Worm (Caenorhabditis elegans): ENCODE data around the gene unc-7.

Gene unc-7

DNA sequence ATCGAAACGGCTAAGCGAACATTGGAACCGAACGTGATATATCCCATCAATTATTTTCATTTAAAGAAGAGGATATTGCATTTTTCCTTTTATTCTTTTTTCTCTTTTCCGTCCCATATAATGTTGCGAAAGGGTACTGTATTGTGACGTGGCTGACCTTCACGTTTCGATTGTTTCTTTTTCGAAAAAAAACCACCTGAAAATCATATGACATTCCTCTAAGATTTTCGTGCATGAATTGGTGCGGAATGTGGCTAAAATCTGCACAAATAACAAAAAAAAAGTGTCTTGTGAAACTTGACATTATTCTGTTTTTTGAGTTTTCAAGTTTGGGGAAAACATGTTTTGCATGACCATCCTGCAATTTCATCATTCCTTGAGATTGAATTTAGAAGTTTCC is 69.3 kb downstream of the unc-7 start:
- TF ChIP-seq blmp-1 (tag; optimal IDR thresholded peaks at IDR 0.05; ENCODE audit: insufficient read depth) (no peak), nhr-25 (tag; optimal IDR thresholded peaks at IDR 0.05) (no peak), nhr-12 (tag; optimal IDR thresholded peaks at IDR 0.05) (no peak), nhr-11 (tag; optimal IDR thresholded peaks at IDR 0.05) (no peak), snpc-4 (tag; optimal IDR thresholded peaks at IDR 0.05) (no peak), nhr-129 (tag; optimal IDR thresholded peaks at IDR 0.05) (no peak), nhr-6 (tag; optimal IDR thresholded peaks at IDR 0.05) (no peak)

DNA sequence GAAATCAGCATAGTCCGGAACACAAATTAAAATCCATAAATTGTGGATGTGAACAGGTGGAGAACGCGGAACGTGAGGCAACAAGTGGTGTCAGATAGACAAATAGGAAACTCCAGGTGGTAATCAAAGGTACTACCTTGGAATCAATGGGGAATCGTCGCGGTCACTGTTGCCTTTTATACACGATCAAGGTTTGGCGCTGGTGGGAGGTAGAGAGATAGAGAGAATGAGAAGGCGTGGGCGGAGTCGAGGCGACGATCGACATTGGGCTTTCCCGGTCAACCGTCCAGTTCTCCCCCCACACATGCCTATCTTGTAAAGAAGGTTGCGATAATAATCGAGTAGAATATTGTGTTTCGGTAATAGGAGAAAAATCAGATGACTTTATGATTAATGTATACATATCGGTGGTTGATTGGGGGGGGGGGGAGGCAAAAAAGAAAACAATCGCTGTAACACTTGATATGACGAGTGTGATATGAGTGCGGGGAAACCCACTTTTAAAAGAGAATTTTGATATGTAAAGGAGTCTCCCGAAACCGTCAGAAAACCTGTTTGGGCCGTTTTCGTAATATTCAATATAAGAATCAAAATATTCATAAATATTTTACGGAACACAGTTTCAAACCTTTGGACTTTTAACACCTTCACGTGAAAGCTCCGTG is 69.8 kb downstream of the unc-7 start, which contains the start of the genes H40L08.8, H40L08.2 and H40L08.7:
Gene H40L08.8 (minus strand): TSS at position 37 of the 665 bp plus-strand sequence.
Gene H40L08.2 (minus strand): TSS at position 148 of the 665 bp plus-strand sequence.
Gene H40L08.7 (minus strand): TSS at position 148 of the 665 bp plus-strand sequence.
- TF ChIP-seq nhr-129 (tag; optimal IDR thresholded peaks at IDR 0.05) (peak; percentile 19), nhr-21 (tag; optimal IDR thresholded peaks at IDR 0.05) (peak; percentile 54), sma-9 (GFP tag; optimal IDR thresholded peaks at IDR 0.05) (peak; percentile 81), sma-9 (tag; optimal IDR thresholded peaks at IDR 0.05) (no peak), nhr-6 (tag; optimal IDR thresholded peaks at IDR 0.05) (no peak), ztf-11 (tag; optimal IDR thresholded peaks at IDR 0.05) (no peak), sem-4 (tag; optimal IDR thresholded peaks at IDR 0.05) (no peak), ztf-4 (tag; optimal IDR thresholded peaks at IDR 0.05) (no peak), blmp-1 (tag; optimal IDR thresholded peaks at IDR 0.05; ENCODE audit: insufficient read depth) (peak; percentile 67), ceh-16 (tag; optimal IDR thresholded peaks at IDR 0.05) (peak; percentile 48), lsy-2 (tag; optimal IDR thresholded peaks at IDR 0.05) (peak in 1 of 2 experiments; percentile 4), ama-1 (optimal IDR thresholded peaks at IDR 0.05) (peak; percentile 90), nhr-237 (tag; optimal IDR thresholded peaks at IDR 0.05) (no peak), sma-3 (GFP tag; optimal IDR thresholded peaks at IDR 0.05) (peak; percentile 57), nhr-25 (tag; optimal IDR thresholded peaks at IDR 0.05) (peak; percentile 79), lin-13 (GFP tag; optimal IDR thresholded peaks at IDR 0.05) (no peak), F13H6.1 (tag; optimal IDR thresholded peaks at IDR 0.05) (peak; percentile 1), gmeb-1 (tag; optimal IDR thresholded peaks at IDR 0.05) (peak; percentile 5)

- TF ChIP-seq nhr-21 (tag; optimal IDR thresholded peaks at IDR 0.05): peak; percentile 5
- peak; percentile 57 for TF ChIP-seq ama-1 (optimal IDR thresholded peaks at IDR 0.05)
- no peak for TF ChIP-seq skn-1 (tag; optimal IDR thresholded peaks at IDR 0.05)
- no peak for TF ChIP-seq nhr-12 (tag; optimal IDR thresholded peaks at IDR 0.05)
These were observed 70.6 kb downstream of the unc-7 start for ce11 chrX:15076909-15077308.

DNA sequence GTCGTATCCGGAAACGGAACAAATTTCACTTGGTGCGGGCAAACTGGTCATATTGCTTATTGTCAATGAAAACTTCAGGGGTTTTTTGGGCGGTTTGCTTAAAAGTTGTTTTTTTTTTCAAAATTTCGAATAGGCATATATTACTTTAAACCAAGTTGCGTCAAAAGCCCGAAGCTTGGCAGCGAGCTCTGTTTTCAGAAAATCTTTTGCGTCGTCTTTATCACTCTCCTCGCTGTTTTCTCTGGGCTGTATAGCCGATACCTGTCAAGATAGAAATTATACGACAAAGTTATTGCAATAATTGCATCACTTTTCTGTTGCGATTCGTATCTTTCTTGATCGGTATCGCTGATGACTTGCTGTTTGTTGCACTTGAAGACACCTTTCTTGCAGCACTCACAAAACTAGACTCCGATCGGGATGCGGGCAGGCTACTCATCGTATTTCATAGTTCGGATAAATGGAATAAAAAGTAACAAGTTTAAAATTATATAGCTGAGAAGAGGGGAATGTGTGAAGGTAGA is 71.4 kb downstream of the unc-7 start, which contains the start of the genes H40L08.3 and H40L08.9:
Gene H40L08.3 (minus strand): TSS at position 51 of the 524 bp plus-strand sequence.
Gene H40L08.9 (minus strand): TSS at position 439 of the 524 bp plus-strand sequence.
- peak; percentile 85 for TF ChIP-seq ama-1 (optimal IDR thresholded peaks at IDR 0.05)
- TF ChIP-seq nhr-21 (tag; optimal IDR thresholded peaks at IDR 0.05): peak; percentile 63
- TF ChIP-seq nhr-237 (tag; optimal IDR thresholded peaks at IDR 0.05): no peak
- TF ChIP-seq nhr-129 (tag; optimal IDR thresholded peaks at IDR 0.05): peak; percentile 75
- no peak for TF ChIP-seq nhr-23 (tag; optimal IDR thresholded peaks at IDR 0.05)
- TF ChIP-seq ztf-1 (GFP tag; conservative IDR thresholded peaks at IDR 0.05): no peak
- no peak for TF ChIP-seq lin-11 (tag; optimal IDR thresholded peaks at IDR 0.05)
- no peak for TF ChIP-seq alr-1 (tag; optimal IDR thresholded peaks at IDR 0.05)
- no peak for TF ChIP-seq ceh-82 (tag; optimal IDR thresholded peaks at IDR 0.05)
- TF ChIP-seq lsy-2 (tag; optimal IDR thresholded peaks at IDR 0.05): no peak
- peak; percentile 6 for TF ChIP-seq sma-9 (GFP tag; optimal IDR thresholded peaks at IDR 0.05)
- no peak for TF ChIP-seq sma-9 (tag; optimal IDR thresholded peaks at IDR 0.05)
- no peak for TF ChIP-seq lin-13 (GFP tag; optimal IDR thresholded peaks at IDR 0.05)
- TF ChIP-seq ztf-4 (tag; optimal IDR thresholded peaks at IDR 0.05): no peak
- no peak for TF ChIP-seq nhr-77 (tag; optimal IDR thresholded peaks at IDR 0.05)
- no peak for TF ChIP-seq skn-1 (tag; optimal IDR thresholded peaks at IDR 0.05)
- no peak for TF ChIP-seq dmd-4 (tag; optimal IDR thresholded peaks at IDR 0.05)
- no peak for TF ChIP-seq mbf-1 (tag; optimal IDR thresholded peaks at IDR 0.05)
- peak; percentile 24 for TF ChIP-seq sma-3 (GFP tag; optimal IDR thresholded peaks at IDR 0.05)

- TF ChIP-seq nhr-77 (tag; optimal IDR thresholded peaks at IDR 0.05): no peak
- no peak for TF ChIP-seq mbf-1 (tag; optimal IDR thresholded peaks at IDR 0.05)
- TF ChIP-seq lsy-2 (tag; optimal IDR thresholded peaks at IDR 0.05): no peak
- no peak for TF ChIP-seq ztf-4 (tag; optimal IDR thresholded peaks at IDR 0.05)
- no peak for TF ChIP-seq ZK546.5 (tag; optimal IDR thresholded peaks at IDR 0.05)
- TF ChIP-seq Y55F3AM.14 (GFP tag; optimal IDR thresholded peaks at IDR 0.05): no peak
- TF ChIP-seq unc-39 (tag; optimal IDR thresholded peaks at IDR 0.05): no peak
- no peak for TF ChIP-seq peb-1 (tag; optimal IDR thresholded peaks at IDR 0.05)
- no peak for TF ChIP-seq ceh-16 (tag; optimal IDR thresholded peaks at IDR 0.05)
- TF ChIP-seq sma-3 (GFP tag; optimal IDR thresholded peaks at IDR 0.05): no peak
- TF ChIP-seq nhr-10 (tag; optimal IDR thresholded peaks at IDR 0.05): no peak
- TF ChIP-seq nhr-11 (tag; optimal IDR thresholded peaks at IDR 0.05): no peak
- no peak for TF ChIP-seq sma-9 (GFP tag; optimal IDR thresholded peaks at IDR 0.05)
- no peak for TF ChIP-seq sma-9 (tag; optimal IDR thresholded peaks at IDR 0.05)
- TF ChIP-seq gmeb-1 (tag; optimal IDR thresholded peaks at IDR 0.05): no peak
These were observed 72.4 kb downstream of the unc-7 start for ce11 chrX:15075170-15075569.
